Worm (Caenorhabditis elegans): ENCODE data around the gene Y57G11C.8.

DNA sequence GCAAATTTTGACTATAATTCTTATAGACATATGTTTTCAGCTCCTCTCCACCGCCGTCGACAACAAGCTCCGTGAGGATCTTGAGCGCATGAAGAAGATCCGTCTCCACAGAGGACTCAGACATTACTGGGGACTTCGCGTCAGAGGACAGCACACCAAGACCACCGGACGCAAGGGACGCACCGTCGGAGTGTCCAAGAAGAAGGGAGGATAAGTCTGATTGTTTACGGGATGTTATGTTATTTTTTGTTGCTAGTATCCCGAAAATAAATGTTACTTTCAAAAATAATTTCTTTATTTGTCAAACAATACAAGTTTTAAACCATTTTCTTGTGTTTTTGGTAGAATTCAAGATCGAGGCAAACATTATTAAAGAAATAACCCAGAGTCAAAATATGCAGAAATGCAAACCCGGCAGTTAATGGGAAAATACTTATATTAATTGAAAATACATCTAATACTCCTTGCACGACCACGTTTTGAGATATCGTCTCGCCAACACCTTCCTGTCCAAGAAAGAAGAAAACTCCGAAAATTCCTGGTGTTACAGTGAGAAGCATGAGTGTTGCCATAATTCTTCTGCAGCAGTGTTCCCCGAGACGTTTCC is 44.6 kb downstream of the Y57G11C.8 start:
- TF ChIP-seq ref-1 (GFP tag; conservative IDR thresholded peaks at IDR 0.05) (no peak), ztf-23 (GFP tag; IDR thresholded peaks at IDR 0.05) (no peak), T22C8.4 (GFP tag; IDR thresholded peaks at IDR 0.05) (no peak), flt-1 (GFP tag; IDR thresholded peaks at IDR 0.05) (no peak), tab-1 (GFP tag; IDR thresholded peaks at IDR 0.05) (no peak), ztf-29 (GFP tag; IDR thresholded peaks at IDR 0.05) (no peak)

Measured in whole organism, midembryonic.